Worm (Caenorhabditis elegans) whole organism, L2 larva: ENCODE results near the gene F32D8.1.

Experiments
- F13H6.1 ChIP-seq: sonication (generic microtip); optimal IDR thresholded peaks from 2 replicates; lab custom pipeline; 2016; ENCODE audit warnings: missing genetic modification characterization, missing compliant biosample characterization
- R02D3.7 ChIP-seq: fragments of 150-350 bp; optimal IDR thresholded peaks from 2 replicates; lab custom pipeline; 2014; ENCODE audit warnings: missing biosample characterization, missing genetic modification characterization
- Y55F3AM.14 ChIP-seq: fragments of 200-800 bp; sonication (Bioruptor generic); optimal IDR thresholded peaks from 2 replicates; lab custom pipeline; 2018; ENCODE audit warnings: mild to moderate bottlenecking, missing genetic modification characterization, missing compliant biosample characterization
- ZK546.5 ChIP-seq: sonication (generic microtip); optimal IDR thresholded peaks from 2 replicates; lab custom pipeline; 2017; ENCODE audit warnings: missing biosample characterization, missing genetic modification characterization
- aly-2 ChIP-seq: fragments of 150-350 bp; optimal IDR thresholded peaks from 2 replicates; lab custom pipeline; 2014; ENCODE audit warnings: missing biosample characterization, missing genetic modification characterization
- ama-1 ChIP-seq: fragments of 150-350 bp; optimal IDR thresholded peaks from 2 replicates; lab custom pipeline; 2018; ENCODE audit warnings: inconsistent platforms
- blmp-1 ChIP-seq: sonication (generic microtip); optimal IDR thresholded peaks from 2 replicates; lab custom pipeline; 2017; ENCODE audit warnings: missing genetic modification characterization, mild to moderate bottlenecking, missing compliant biosample characterization, antibody characterized with exemption, moderate library complexity; ENCODE audit not compliant: insufficient read depth
- ceh-16 ChIP-seq: fragments of 150-350 bp; optimal IDR thresholded peaks from 2 replicates; lab custom pipeline; 2014; ENCODE audit warnings: missing biosample characterization, missing genetic modification characterization
- ceh-82 ChIP-seq: fragments of 150-350 bp; optimal IDR thresholded peaks from 2 replicates; lab custom pipeline; 2014; ENCODE audit warnings: missing biosample characterization, missing genetic modification characterization
- dmd-4 ChIP-seq: sonication (generic microtip); optimal IDR thresholded peaks from 2 replicates; lab custom pipeline; 2017; ENCODE audit warnings: missing biosample characterization, missing genetic modification characterization
- egl-27 ChIP-seq: sonication (generic microtip); optimal IDR thresholded peaks from 3 replicates; lab custom pipeline; 2017; ENCODE audit warnings: missing biosample characterization, missing genetic modification reagents, missing genetic modification characterization
- elt-3 ChIP-seq: sonication (generic microtip); optimal IDR thresholded peaks from 2 replicates; lab custom pipeline; 2017; ENCODE audit warnings: missing biosample characterization, missing genetic modification characterization
- fos-1 ChIP-seq: fragments of 150-350 bp; optimal IDR thresholded peaks from 2 replicates; lab custom pipeline; 2014; ENCODE audit warnings: missing biosample characterization, missing genetic modification characterization
- gmeb-1 ChIP-seq: fragments of 150-350 bp; optimal IDR thresholded peaks from 2 replicates; lab custom pipeline; 2014; ENCODE audit warnings: missing biosample characterization, missing genetic modification characterization
- lin-11 ChIP-seq: fragments of 150-350 bp; sonication (generic microtip); optimal IDR thresholded peaks from 2 replicates; lab custom pipeline; 2014; ENCODE audit warnings: missing biosample characterization, missing genetic modification characterization, inconsistent platforms, mixed read lengths
- mab-5 ChIP-seq: fragments of 150-350 bp; optimal IDR thresholded peaks from 2 replicates; lab custom pipeline; 2014; ENCODE audit warnings: missing biosample characterization, missing genetic modification characterization
- mdl-1 ChIP-seq, 2 experiments: fragments of 150-350 bp in 1 of 2; sonication (generic microtip) in 1 of 2; optimal IDR thresholded peaks; 2 replicates each; lab custom pipeline; 2017; ENCODE audit warnings: missing biosample characterization in 2 of 2, missing genetic modification characterization in 2 of 2
- nhr-10 ChIP-seq: sonication (generic microtip); optimal IDR thresholded peaks from 2 replicates; lab custom pipeline; 2017; ENCODE audit warnings: missing biosample characterization, missing genetic modification characterization
- nhr-11 ChIP-seq: fragments of 150-350 bp; optimal IDR thresholded peaks from 2 replicates; lab custom pipeline; 2014; ENCODE audit warnings: missing biosample characterization, missing genetic modification characterization
- nhr-12 ChIP-seq: fragments of 150-350 bp; optimal IDR thresholded peaks from 2 replicates; lab custom pipeline; 2014; ENCODE audit warnings: missing biosample characterization, missing genetic modification characterization
- nhr-129 ChIP-seq: fragments of 150-350 bp; optimal IDR thresholded peaks from 2 replicates; lab custom pipeline; 2014; ENCODE audit warnings: missing biosample characterization, missing genetic modification characterization
- nhr-21 ChIP-seq: fragments of 150-350 bp; optimal IDR thresholded peaks from 2 replicates; lab custom pipeline; 2014; ENCODE audit warnings: missing biosample characterization, missing genetic modification characterization
- nhr-237 ChIP-seq: fragments of 150-350 bp; optimal IDR thresholded peaks from 2 replicates; lab custom pipeline; 2014; ENCODE audit warnings: missing biosample characterization, missing genetic modification characterization
- nhr-25 ChIP-seq: fragments of 150-350 bp; sonication (generic microtip); optimal IDR thresholded peaks from 3 replicates; lab custom pipeline; 2014; ENCODE audit warnings: missing biosample characterization, missing genetic modification characterization
- nhr-77 ChIP-seq: fragments of 150-350 bp; optimal IDR thresholded peaks from 2 replicates; lab custom pipeline; 2014; ENCODE audit warnings: missing biosample characterization, missing genetic modification characterization
- peb-1 ChIP-seq: fragments of 150-350 bp; optimal IDR thresholded peaks from 2 replicates; lab custom pipeline; 2014; ENCODE audit warnings: missing biosample characterization, missing genetic modification characterization
- sem-4 ChIP-seq: fragments of 150-350 bp; optimal IDR thresholded peaks from 2 replicates; lab custom pipeline; 2014; ENCODE audit warnings: missing biosample characterization, missing genetic modification reagents, missing genetic modification characterization
- sma-3 ChIP-seq: sonication (generic microtip); optimal IDR thresholded peaks from 2 replicates; lab custom pipeline; 2016; ENCODE audit warnings: missing genetic modification reagents, missing genetic modification characterization, missing compliant biosample characterization
- snpc-4 ChIP-seq: fragments of 150-350 bp; optimal IDR thresholded peaks from 2 replicates; lab custom pipeline; 2014; ENCODE audit warnings: missing biosample characterization, missing genetic modification characterization
- unc-39 ChIP-seq: fragments of 150-350 bp; optimal IDR thresholded peaks from 2 replicates; lab custom pipeline; 2014; ENCODE audit warnings: missing biosample characterization, missing genetic modification characterization
- unc-62 ChIP-seq: fragments of 150-350 bp; optimal IDR thresholded peaks from 2 replicates; lab custom pipeline; 2014; ENCODE audit warnings: missing biosample characterization, missing genetic modification reagents, missing genetic modification characterization
- zag-1 ChIP-seq: fragments of 150-350 bp; optimal IDR thresholded peaks from 2 replicates; lab custom pipeline; 2014; ENCODE audit warnings: missing biosample characterization, missing genetic modification characterization
- ztf-1 ChIP-seq: fragments of 200-800 bp; sonication (Bioruptor generic); conservative IDR thresholded peaks from 2 replicates; pipeline ENCODE4 v1.3.6; 2022; ENCODE audit warnings: missing genetic modification characterization, missing compliant biosample characterization
- ztf-4 ChIP-seq: fragments of 150-350 bp; optimal IDR thresholded peaks from 2 replicates; lab custom pipeline; 2014; ENCODE audit warnings: missing biosample characterization, missing genetic modification characterization

F32D8.1 gene

DNA sequence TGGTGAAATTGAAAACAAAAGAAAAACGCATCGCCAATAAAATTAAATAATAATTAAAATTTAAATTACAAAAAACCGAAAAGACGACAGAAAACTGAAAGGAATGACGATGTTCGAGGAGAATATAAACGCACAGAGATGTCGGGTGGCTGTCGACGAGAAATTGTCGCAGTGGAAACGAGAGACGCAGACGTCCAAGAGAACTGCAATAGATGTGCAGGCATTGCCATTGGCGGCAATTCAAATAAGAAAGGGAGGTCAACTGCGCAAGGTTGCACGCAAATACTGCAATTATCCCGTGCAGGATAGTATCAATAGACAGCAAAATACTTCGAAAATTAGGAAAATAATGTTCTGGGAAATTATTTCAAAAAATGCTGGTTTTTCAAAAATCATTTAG, 16.5 kb downstream of the F32D8.1 start (continued):
- TF ChIP-seq snpc-4 (tag; lab: Kevin White, UChicago) = peak; percentile 89
- peak; percentile 99 for TF ChIP-seq Y55F3AM.14 (GFP tag; lab: Kevin White, UChicago)
- peak; percentile 100 for TF ChIP-seq gmeb-1 (tag; lab: Kevin White, UChicago)
- TF ChIP-seq ceh-82 (tag; lab: Kevin White, UChicago) = peak; percentile 93
- peak; percentile 79 for TF ChIP-seq nhr-10 (tag; lab: Kevin White, UChicago)
- TF ChIP-seq nhr-77 = peak; percentile 92
- peak; percentile 95 for TF ChIP-seq ceh-16 (tag; lab: Kevin White, UChicago)
- no peak for TF ChIP-seq ztf-1
- peak; percentile 94 for TF ChIP-seq zag-1 (tag; lab: Kevin White, UChicago)
- peak; percentile 97 for TF ChIP-seq egl-27 (tag; lab: Kevin White, UChicago)
- TF ChIP-seq nhr-129 (tag; lab: Kevin White, UChicago) = peak; percentile 98
- peak; percentile 85 for TF ChIP-seq nhr-237 (tag; lab: Kevin White, UChicago)
- TF ChIP-seq nhr-21 = peak; percentile 99
- peak; percentile 80 for TF ChIP-seq ama-1 (lab: Kevin White, UChicago)
- TF ChIP-seq lin-11 (tag; lab: Kevin White, UChicago) = peak; percentile 99
- peak; percentile 92 for TF ChIP-seq blmp-1 (tag; lab: Kevin White, UChicago)
- TF ChIP-seq fos-1 (tag; lab: Kevin White, UChicago) = peak; percentile 98
- peak; percentile 79 for TF ChIP-seq nhr-12

DNA sequence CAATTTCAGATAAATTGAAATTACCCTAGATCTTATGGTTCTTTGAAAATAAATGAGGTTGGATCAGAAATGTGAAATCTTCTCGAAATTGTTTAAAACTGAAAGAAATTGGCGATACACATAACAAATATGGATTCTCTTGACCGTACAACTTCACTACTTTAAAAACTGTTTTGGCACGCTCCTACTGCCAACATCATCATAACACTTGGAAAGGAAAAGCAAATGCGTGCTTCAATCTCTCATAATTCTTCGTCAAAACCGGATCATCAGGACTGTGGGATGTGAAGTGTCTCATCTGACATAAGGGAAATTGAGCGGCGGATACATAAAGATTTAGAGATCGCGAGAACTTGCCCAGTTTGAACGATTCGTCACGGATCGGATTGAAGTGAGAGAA, 17.5 kb downstream of the F32D8.1 start, which contains the start of gene F32D8.7:
Gene F32D8.7, plus strand, starts transcription at position 329 of the 400 bp plus-strand sequence.
- TF ChIP-seq elt-3 (tag; lab: Kevin White, UChicago) (no peak), sma-3 (GFP tag; lab: Kevin White, UChicago) (no peak), ZK546.5 (tag; lab: Kevin White, UChicago) (no peak), egl-27 (tag; lab: Kevin White, UChicago) (no peak), ztf-4 (tag; lab: Kevin White, UChicago) (no peak), dmd-4 (no peak), unc-62 (GFP tag; lab: Kevin White, UChicago) (no peak), ceh-82 (tag; lab: Kevin White, UChicago) (no peak), F13H6.1 (tag; lab: Kevin White, UChicago) (no peak), nhr-10 (tag; lab: Kevin White, UChicago) (no peak), ama-1 (lab: Kevin White, UChicago) (no peak)
- TF ChIP-seq, all 48 proteins: peak for 0

DNA sequence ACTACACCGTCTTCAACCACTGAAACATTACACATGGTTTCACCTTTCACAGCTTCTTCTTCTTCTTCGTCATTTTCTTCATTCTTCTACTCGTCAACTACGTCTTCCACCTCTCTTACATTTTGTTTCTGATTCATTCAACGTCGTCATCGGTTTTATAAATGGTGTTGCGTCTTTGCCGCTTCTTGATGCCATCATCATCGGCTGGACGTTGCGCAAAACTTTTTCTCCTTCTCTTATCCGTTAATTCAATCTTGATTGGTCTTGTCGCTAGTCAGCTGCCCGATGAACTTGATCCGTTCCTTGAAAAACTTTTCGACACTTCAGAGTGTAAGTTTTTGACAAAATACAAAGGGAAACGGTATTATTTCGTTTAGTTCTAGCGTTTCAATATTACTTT, 18.0 kb downstream of the F32D8.1 start:
- TF ChIP-seq ztf-1 = no peak
- peak; percentile 24 for TF ChIP-seq ceh-16 (tag; lab: Kevin White, UChicago)
- no peak for TF ChIP-seq nhr-12
- no peak for TF ChIP-seq blmp-1 (tag; lab: Kevin White, UChicago)
- TF ChIP-seq nhr-10 (tag; lab: Kevin White, UChicago) = no peak
- no peak for TF ChIP-seq aly-2 (tag; lab: Kevin White, UChicago)
- TF ChIP-seq nhr-25 = peak; percentile 34
- TF ChIP-seq R02D3.7 (tag; lab: Kevin White, UChicago) = no peak
- no peak for TF ChIP-seq zag-1 (tag; lab: Kevin White, UChicago)
- TF ChIP-seq, all 48 proteins: peak for 2

DNA sequence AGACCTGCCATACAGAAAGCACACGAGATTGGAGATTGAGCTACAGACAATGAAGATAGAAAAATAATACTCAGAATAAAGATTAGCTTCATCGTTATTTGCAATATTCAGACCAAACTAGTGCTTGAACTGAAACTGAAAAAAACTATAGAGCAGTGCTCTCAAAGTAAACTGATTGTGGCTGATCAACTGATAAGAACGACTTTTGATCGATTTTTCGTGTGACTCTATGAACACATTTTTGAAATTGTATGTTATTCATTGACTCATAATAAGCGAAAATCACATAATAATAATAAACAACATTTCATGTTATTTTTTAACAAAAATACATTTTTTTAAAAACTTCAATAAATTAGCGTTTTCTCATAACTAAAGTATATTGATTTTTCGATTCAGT, 20.5 kb downstream of the F32D8.1 start, which contains the start of gene spp-16:
Gene spp-16, minus strand, starts transcription at position 179 of the 400 bp plus-strand sequence.
- TF ChIP-seq peb-1 (tag; lab: Kevin White, UChicago) (no peak), fos-1 (tag; lab: Kevin White, UChicago) (peak; percentile 37)

DNA sequence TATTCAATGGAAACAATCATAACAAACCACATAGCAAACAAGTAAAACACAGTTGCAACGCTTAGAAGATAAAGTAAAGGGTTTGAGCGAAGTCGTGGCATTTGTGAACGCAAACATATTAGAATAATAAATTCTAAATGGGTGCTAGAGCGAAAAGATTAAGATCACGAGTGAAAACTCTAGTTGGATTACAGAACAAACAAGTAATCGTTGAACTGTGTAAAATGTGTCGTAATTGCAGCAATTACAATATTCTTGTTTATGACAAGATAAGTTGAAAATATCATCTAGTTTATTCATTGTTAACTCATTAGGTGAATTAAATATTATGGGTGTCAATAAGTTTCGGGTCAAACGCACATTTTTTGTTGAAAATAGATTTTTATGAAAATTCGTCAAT, 22.1 kb downstream of the F32D8.1 start, which contains the start of gene F32D8.8:
Gene F32D8.8, minus strand, starts transcription at position 101 of the 400 bp plus-strand sequence.
- TF ChIP-seq ama-1 (lab: Kevin White, UChicago) = no peak
- TF ChIP-seq egl-27 (tag; lab: Kevin White, UChicago) = no peak
- no peak for TF ChIP-seq sma-3 (GFP tag; lab: Kevin White, UChicago)
- no peak for TF ChIP-seq sem-4 (tag; lab: Kevin White, UChicago)
- no peak for TF ChIP-seq mdl-1 (tag; optimal IDR thresholded peaks at IDR 0.05; lab: Kevin White, UChicago)
- no peak for TF ChIP-seq unc-39 (tag; lab: Kevin White, UChicago)
- no peak for TF ChIP-seq nhr-77
- TF ChIP-seq gmeb-1 (tag; lab: Kevin White, UChicago) = no peak
- no peak for TF ChIP-seq R02D3.7 (tag; lab: Kevin White, UChicago)
- TF ChIP-seq F13H6.1 (tag; lab: Kevin White, UChicago) = no peak
- no peak for TF ChIP-seq ZK546.5 (tag; lab: Kevin White, UChicago)
- no peak for TF ChIP-seq nhr-12
- TF ChIP-seq aly-2 (tag; lab: Kevin White, UChicago) = no peak
- no peak for TF ChIP-seq ceh-82 (tag; lab: Kevin White, UChicago)
- TF ChIP-seq nhr-237 (tag; lab: Kevin White, UChicago) = no peak
- no peak for TF ChIP-seq elt-3 (tag; lab: Kevin White, UChicago)
- no peak for TF ChIP-seq nhr-11 (tag; lab: Kevin White, UChicago)
- TF ChIP-seq lin-11 (tag; lab: Kevin White, UChicago) = no peak
- no peak for TF ChIP-seq ztf-4 (tag; lab: Kevin White, UChicago)
- no peak for TF ChIP-seq mab-5 (tag; lab: Kevin White, UChicago)
